Worm (Caenorhabditis elegans): Measurements from ENCODE around the gene ubc-7.

ubc-7 gene

ce11 chrIII:9597044-9597443 lies 33.9 kb downstream of the ubc-7 start, which contains the start of gene C48B4.12:
Gene C48B4.12, plus strand, starts transcription at chrIII:9597344.
- no peak for TF ChIP-seq skn-1 (tag; optimal IDR thresholded peaks at IDR 0.05)
- no peak for TF ChIP-seq peb-1 (tag; optimal IDR thresholded peaks at IDR 0.05)
- no peak for TF ChIP-seq R02D3.7 (tag; optimal IDR thresholded peaks at IDR 0.05)

ce11 chrIII:9595563-9595962 lies 35.4 kb downstream of the ubc-7 start, which contains the start of gene rom-2:
Gene rom-2, minus strand, starts transcription at chrIII:9595663.
- TF ChIP-seq sma-9 (GFP tag; optimal IDR thresholded peaks at IDR 0.05) (no peak), sma-9 (tag; optimal IDR thresholded peaks at IDR 0.05) (no peak), elt-1 (tag; optimal IDR thresholded peaks at IDR 0.05) (no peak), blmp-1 (tag; optimal IDR thresholded peaks at IDR 0.05; ENCODE audit: insufficient read depth) (no peak), mab-5 (tag; optimal IDR thresholded peaks at IDR 0.05) (no peak), dmd-4 (tag; optimal IDR thresholded peaks at IDR 0.05) (no peak), ztf-1 (GFP tag; conservative IDR thresholded peaks at IDR 0.05) (no peak), crh-2 (tag; optimal IDR thresholded peaks at IDR 0.05) (no peak), mbf-1 (tag; optimal IDR thresholded peaks at IDR 0.05) (no peak), ama-1 (optimal IDR thresholded peaks at IDR 0.05) (no peak), ZK546.5 (tag; optimal IDR thresholded peaks at IDR 0.05) (no peak), nhr-129 (tag; optimal IDR thresholded peaks at IDR 0.05) (no peak), lsy-2 (tag; optimal IDR thresholded peaks at IDR 0.05) (no peak), lin-11 (tag; optimal IDR thresholded peaks at IDR 0.05) (no peak), gmeb-1 (tag; optimal IDR thresholded peaks at IDR 0.05) (no peak), ceh-16 (tag; optimal IDR thresholded peaks at IDR 0.05) (no peak), aly-2 (tag; optimal IDR thresholded peaks at IDR 0.05) (no peak), lin-39 (tag; optimal IDR thresholded peaks at IDR 0.05) (no peak), sem-4 (tag; optimal IDR thresholded peaks at IDR 0.05) (no peak)

- TF ChIP-seq nhr-11 (tag; optimal IDR thresholded peaks at IDR 0.05) = no peak
- peak; percentile 31 for TF ChIP-seq sma-9 (GFP tag; optimal IDR thresholded peaks at IDR 0.05)
- no peak for TF ChIP-seq sma-9 (tag; optimal IDR thresholded peaks at IDR 0.05)
- peak; percentile 83 for TF ChIP-seq fos-1 (tag; optimal IDR thresholded peaks at IDR 0.05)
Observed at ce11 chrIII:9592118-9592517, 38.8 kb downstream of the ubc-7 start, which contains the start of gene acox-1.5. Gene acox-1.5, minus strand, starts transcription at chrIII:9592192.

ce11 chrIII:9590212-9590611 lies 40.8 kb downstream of the ubc-7 start:
- TF ChIP-seq sem-4 (tag; optimal IDR thresholded peaks at IDR 0.05) = no peak
- TF ChIP-seq nhr-23 (tag; optimal IDR thresholded peaks at IDR 0.05) = no peak
- TF ChIP-seq sma-9 (GFP tag; optimal IDR thresholded peaks at IDR 0.05) = peak; percentile 82
- TF ChIP-seq sma-9 (tag; optimal IDR thresholded peaks at IDR 0.05) = no peak
- TF ChIP-seq nhr-10 (tag; optimal IDR thresholded peaks at IDR 0.05) = no peak
- TF ChIP-seq fos-1 (tag; optimal IDR thresholded peaks at IDR 0.05) = peak; percentile 84
- no peak for TF ChIP-seq ztf-4 (tag; optimal IDR thresholded peaks at IDR 0.05)
- TF ChIP-seq crh-2 (tag; optimal IDR thresholded peaks at IDR 0.05) = peak; percentile 44

- TF ChIP-seq sma-9 (GFP tag; optimal IDR thresholded peaks at IDR 0.05) (peak; percentile 28), sma-9 (tag; optimal IDR thresholded peaks at IDR 0.05) (no peak), elt-3 (tag; optimal IDR thresholded peaks at IDR 0.05) (no peak), sem-4 (tag; optimal IDR thresholded peaks at IDR 0.05) (peak; percentile 7), lsy-2 (tag; optimal IDR thresholded peaks at IDR 0.05) (peak; percentile 8 to 40)
Observed at ce11 chrIII:9585314-9585713, 45.7 kb downstream of the ubc-7 start.

- TF ChIP-seq C34F6.9 (tag; optimal IDR thresholded peaks at IDR 0.05) (peak; percentile 42), lin-39 (tag; optimal IDR thresholded peaks at IDR 0.05) (no peak), nhr-77 (tag; optimal IDR thresholded peaks at IDR 0.05) (no peak), aly-2 (tag; optimal IDR thresholded peaks at IDR 0.05) (no peak)
Observed at ce11 chrIII:9583224-9583623, 47.7 kb downstream of the ubc-7 start.

- TF ChIP-seq fos-1 (tag; optimal IDR thresholded peaks at IDR 0.05) = peak; percentile 5
- no peak for TF ChIP-seq lin-39 (tag; optimal IDR thresholded peaks at IDR 0.05)
- no peak for TF ChIP-seq sem-4 (tag; optimal IDR thresholded peaks at IDR 0.05)
- no peak for TF ChIP-seq dmd-4 (tag; optimal IDR thresholded peaks at IDR 0.05)
- TF ChIP-seq mbf-1 (tag; optimal IDR thresholded peaks at IDR 0.05) = no peak
Observed at ce11 chrIII:9582240-9582639, 48.7 kb downstream of the ubc-7 start, which contains the start of gene C48B4.3. Gene C48B4.3, minus strand, starts transcription at chrIII:9582388.

All from whole organism, L2 larva.